Worm (Caenorhabditis elegans) whole organism, L4 larva: Measurements from ENCODE around the gene srw-39.

Experiments
- D1046.2 ChIP-seq: fragments of 200-800 bp; sonication (Bioruptor generic); IDR thresholded peaks from 2 replicates; pipeline ENCODE4 v1.3.6; 2022; ENCODE audit warnings: missing genetic modification characterization, missing compliant biosample characterization
- F10B5.3 ChIP-seq: sonication (generic microtip); optimal IDR thresholded peaks from 2 replicates; lab custom pipeline; 2016; ENCODE audit warnings: mild to moderate bottlenecking, missing genetic modification characterization, missing compliant biosample characterization
- F26F4.8 ChIP-seq: fragments of 200-800 bp; sonication (Bioruptor generic); conservative IDR thresholded peaks from 2 replicates; pipeline ENCODE4 v1.3.6; 2022; ENCODE audit warnings: missing genetic modification characterization, missing compliant biosample characterization
- F44E2.7 ChIP-seq: fragments of 200-800 bp; sonication (Bioruptor generic); IDR thresholded peaks from 2 replicates; pipeline ENCODE4 v2.1.2; 2022; ENCODE audit warnings: missing genetic modification characterization, missing compliant biosample characterization
- F49E8.2 ChIP-seq: sonication (generic microtip); optimal IDR thresholded peaks from 2 replicates; lab custom pipeline; 2016; ENCODE audit warnings: missing compliant biosample characterization, mild to moderate bottlenecking, missing genetic modification characterization, borderline replicate concordance
- Y105C5A.15 ChIP-seq: fragments of 200-800 bp; sonication (Bioruptor generic); IDR thresholded peaks from 2 replicates; pipeline ENCODE4 v1.3.6; 2022; ENCODE audit warnings: missing genetic modification characterization, missing compliant biosample characterization
- Y5F2A.4 ChIP-seq: fragments of 200-800 bp; sonication (Bioruptor generic); optimal IDR thresholded peaks from 2 replicates; lab custom pipeline; 2018; ENCODE audit warnings: mild to moderate bottlenecking, missing genetic modification characterization, missing compliant biosample characterization
- ZK337.2 ChIP-seq: fragments of 200-800 bp; sonication (Bioruptor generic); IDR thresholded peaks from 2 replicates; pipeline ENCODE4 v1.3.6; 2022; ENCODE audit warnings: missing genetic modification reagents, missing genetic modification characterization, missing compliant biosample characterization
- ZK546.5 ChIP-seq, 2 experiments: sonication (generic microtip); optimal IDR thresholded peaks; 2 replicates each; lab custom pipeline; 2017; ENCODE audit warnings: missing biosample characterization in 2 of 2, missing genetic modification characterization in 2 of 2
- aha-1 ChIP-seq: fragments of 150-350 bp; peaks from one replicate; lab custom pipeline; 2014; ENCODE audit warnings: missing biosample characterization, missing genetic modification characterization
- ama-1 ChIP-seq: fragments of 150-350 bp; optimal IDR thresholded peaks from 2 replicates; lab custom pipeline; 2014; ENCODE audit warnings: inconsistent platforms, mixed read lengths
- ceh-28 ChIP-seq: fragments of 150-350 bp; optimal IDR thresholded peaks from 2 replicates; lab custom pipeline; 2014; ENCODE audit warnings: missing biosample characterization, missing genetic modification reagents, missing genetic modification characterization
- ceh-32 ChIP-seq: sonication (generic microtip); optimal IDR thresholded peaks from 2 replicates; lab custom pipeline; 2016; ENCODE audit warnings: mild to moderate bottlenecking, missing genetic modification characterization, missing compliant biosample characterization; ENCODE audit not compliant: poor library complexity
- ces-1 ChIP-seq: fragments of 150-350 bp; sonication (generic microtip); optimal IDR thresholded peaks from 4 replicates; lab custom pipeline; 2014; ENCODE audit warnings: missing biosample characterization, missing genetic modification reagents, missing genetic modification characterization
- cey-2 ChIP-seq: sonication (generic microtip); optimal IDR thresholded peaks from 3 replicates; lab custom pipeline; 2017; ENCODE audit warnings: missing genetic modification characterization, mild to moderate bottlenecking, missing compliant biosample characterization, antibody characterized with exemption, borderline replicate concordance; ENCODE audit not compliant: insufficient read depth
- dpl-1 ChIP-seq: fragments of 150-350 bp; optimal IDR thresholded peaks from 2 replicates; lab custom pipeline; 2014; ENCODE audit warnings: missing biosample characterization, missing genetic modification reagents, missing genetic modification characterization
- dve-1 ChIP-seq: sonication (generic microtip); optimal IDR thresholded peaks from 2 replicates; lab custom pipeline; 2017; ENCODE audit warnings: antibody characterized with exemption, mild to moderate bottlenecking, missing genetic modification characterization, missing compliant biosample characterization; ENCODE audit not compliant: insufficient read depth
- egl-43 ChIP-seq: fragments of 200-800 bp; sonication (Bioruptor generic); IDR thresholded peaks from 2 replicates; pipeline ENCODE4 v1.3.6; 2022; ENCODE audit warnings: missing genetic modification reagents, missing genetic modification characterization, missing compliant biosample characterization
- fkh-10 ChIP-seq: fragments of 150-350 bp; optimal IDR thresholded peaks from 2 replicates; lab custom pipeline; 2014; ENCODE audit warnings: missing biosample characterization, missing genetic modification reagents, missing genetic modification characterization
- fos-1 ChIP-seq: fragments of 150-350 bp; optimal IDR thresholded peaks from 2 replicates; lab custom pipeline; 2014; ENCODE audit warnings: missing biosample characterization, missing genetic modification characterization
- hif-1 ChIP-seq, 2 experiments: sonication (generic microtip); optimal IDR thresholded peaks; 2 replicates each; lab custom pipeline; 2016 to 2017; ENCODE audit warnings: missing compliant biosample characterization in 2 of 2, missing genetic modification characterization in 2 of 2, missing genetic modification reagents in 2 of 2, missing genotype in 2 of 2, mild to moderate bottlenecking in 1 of 2
- hlh-11 ChIP-seq: fragments of 200-800 bp; sonication (Bioruptor generic); optimal IDR thresholded peaks from 2 replicates; lab custom pipeline; 2018; ENCODE audit warnings: mild to moderate bottlenecking, missing genetic modification characterization, missing compliant biosample characterization
- jun-1 ChIP-seq: fragments of 150-350 bp; optimal IDR thresholded peaks from 2 replicates; lab custom pipeline; 2014; ENCODE audit warnings: missing biosample characterization, missing genetic modification reagents, missing genetic modification characterization
- lin-29 ChIP-seq: fragments of 200-800 bp; sonication (Bioruptor generic); IDR thresholded peaks from 2 replicates; pipeline ENCODE4 v1.3.6; 2022; ENCODE audit warnings: missing genetic modification reagents, missing genetic modification characterization, missing compliant biosample characterization
- lin-39 ChIP-seq: fragments of 150-350 bp; optimal IDR thresholded peaks from 2 replicates; lab custom pipeline; 2014; ENCODE audit warnings: missing biosample characterization, missing genetic modification reagents, missing genetic modification characterization
- lir-3 ChIP-seq: sonication (generic microtip); optimal IDR thresholded peaks from 2 replicates; lab custom pipeline; 2016; ENCODE audit warnings: mild to moderate bottlenecking, missing genetic modification characterization, missing compliant biosample characterization
- lsy-2 ChIP-seq, 2 experiments: fragments of 150-350 bp in 1 of 2; sonication (generic microtip) in 1 of 2; optimal IDR thresholded peaks; 2 replicates each; lab custom pipeline; 2014 to 2017; ENCODE audit warnings: missing biosample characterization in 2 of 2, missing genetic modification characterization in 2 of 2
- mdl-1 ChIP-seq, 2 experiments: fragments of 150-350 bp in 1 of 2; sonication (generic microtip) in 1 of 2; optimal IDR thresholded peaks; 2 replicates each; lab custom pipeline; 2014 to 2017; ENCODE audit warnings: missing biosample characterization in 2 of 2, missing genetic modification characterization in 2 of 2
- mep-1 ChIP-seq: fragments of 150-350 bp; sonication (generic microtip); optimal IDR thresholded peaks from 3 replicates; lab custom pipeline; 2014; ENCODE audit warnings: missing biosample characterization, missing genetic modification characterization
- mxl-2 ChIP-seq: fragments of 200-800 bp; sonication (Bioruptor generic); conservative IDR thresholded peaks from 2 replicates; pipeline ENCODE4 v1.3.6; 2022; ENCODE audit warnings: missing genetic modification reagents, missing genetic modification characterization, missing compliant biosample characterization
- nhr-11 ChIP-seq: fragments of 150-350 bp; optimal IDR thresholded peaks from 2 replicates; lab custom pipeline; 2014; ENCODE audit warnings: missing biosample characterization, missing genetic modification characterization
- nhr-28 ChIP-seq: fragments of 150-350 bp; optimal IDR thresholded peaks from 2 replicates; lab custom pipeline; 2014; ENCODE audit warnings: missing biosample characterization, missing genetic modification characterization
- nhr-42 ChIP-seq: fragments of 200-800 bp; sonication (Bioruptor generic); IDR thresholded peaks from 2 replicates; pipeline ENCODE4 v1.3.6; 2022; ENCODE audit warnings: missing genetic modification characterization, missing compliant biosample characterization
- nhr-6 ChIP-seq: fragments of 150-350 bp; optimal IDR thresholded peaks from 2 replicates; lab custom pipeline; 2014; ENCODE audit warnings: missing biosample characterization, missing genetic modification characterization
- set-16 ChIP-seq: fragments of 200-800 bp; sonication (Bioruptor generic); IDR thresholded peaks from 2 replicates; pipeline ENCODE4 v1.3.6; 2022; ENCODE audit warnings: missing genetic modification reagents, missing genetic modification characterization, missing compliant biosample characterization
- tra-1 ChIP-seq: fragments of 200-800 bp; sonication (Bioruptor generic); IDR thresholded peaks from 2 replicates; pipeline ENCODE4 v1.3.6; 2022; ENCODE audit warnings: missing genetic modification reagents, missing genetic modification characterization, missing compliant biosample characterization
- unc-39 ChIP-seq: sonication (generic microtip); optimal IDR thresholded peaks from 2 replicates; lab custom pipeline; 2017; ENCODE audit warnings: missing biosample characterization, missing genetic modification characterization
- vab-7 ChIP-seq: fragments of 200-800 bp; sonication (Bioruptor generic); IDR thresholded peaks from 2 replicates; pipeline ENCODE4 v1.3.6; 2022; ENCODE audit warnings: missing genetic modification reagents, missing genetic modification characterization, missing compliant biosample characterization
- zag-1 ChIP-seq: fragments of 150-350 bp; optimal IDR thresholded peaks from 2 replicates; lab custom pipeline; 2014; ENCODE audit warnings: missing biosample characterization, missing genetic modification characterization
- zfp-3 ChIP-seq: fragments of 200-800 bp; sonication (Bioruptor generic); conservative IDR thresholded peaks from 2 replicates; pipeline ENCODE4 v1.3.6; 2022; ENCODE audit warnings: missing genetic modification reagents, missing genetic modification characterization, missing compliant biosample characterization
- ztf-11 ChIP-seq: fragments of 150-350 bp; optimal IDR thresholded peaks from 2 replicates; lab custom pipeline; 2014; ENCODE audit warnings: missing biosample characterization, missing genetic modification characterization
- ztf-7 ChIP-seq: fragments of 150-350 bp; optimal IDR thresholded peaks from 2 replicates; lab custom pipeline; 2014; ENCODE audit warnings: missing biosample characterization, missing genetic modification characterization

srw-39 gene

DNA sequence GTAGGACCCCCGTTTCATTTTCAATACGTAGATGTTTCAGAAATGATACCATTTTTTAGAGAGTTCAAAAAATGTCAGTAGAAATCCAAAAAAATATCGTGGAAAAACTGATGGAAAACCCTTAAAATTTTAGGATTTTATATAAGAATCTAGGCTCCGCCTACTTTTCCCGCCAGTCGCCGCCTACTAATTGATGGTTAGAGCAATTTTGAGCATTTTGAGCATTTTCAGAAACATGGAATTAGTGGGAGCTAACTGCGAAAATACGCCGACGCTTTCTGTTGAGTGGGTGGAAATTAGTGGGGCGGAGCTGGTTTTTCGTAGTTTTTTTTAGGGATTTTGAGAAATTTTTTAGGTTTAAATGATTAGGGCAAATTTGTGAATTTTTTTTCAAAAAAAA lies 38.7 kb downstream of the srw-39 start, which contains the start of gene ssu-1:
ssu-1 (minus strand) TSS at position 101 of the 400 bp plus-strand sequence.
- TF ChIP-seq mdl-1 (tag; optimal IDR thresholded peaks at IDR 0.05; lab: Kevin White, UChicago) (no peak), F10B5.3 (no peak), ceh-28 (tag; lab: Kevin White, UChicago) (no peak)

ce11 chrV:20127543-20127942 lies 44.3 kb downstream of the srw-39 start:
- TF ChIP-seq F44E2.7 (GFP tag; lab: Robert Waterston, UW) (0 out of 2 replicates have a peak, but pooled peaks have one; percentile 64), egl-43 (GFP tag; lab: Robert Waterston, UW) (0 out of 2 replicates have a peak, but pooled peaks have one; percentile 10), mxl-2 (GFP tag; lab: Robert Waterston, UW) (no peak; the same call in 1 of the 2 replicates), tra-1 (GFP tag; lab: Robert Waterston, UW) (peak; percentile 45; the same call in 1 of the 2 replicates), set-16 (GFP tag; lab: Robert Waterston, UW) (peak; percentile 90), aha-1 (tag; lab: Kevin White, UChicago) (peak; percentile 40), nhr-6 (tag; lab: Kevin White, UChicago) (no peak)

DNA sequence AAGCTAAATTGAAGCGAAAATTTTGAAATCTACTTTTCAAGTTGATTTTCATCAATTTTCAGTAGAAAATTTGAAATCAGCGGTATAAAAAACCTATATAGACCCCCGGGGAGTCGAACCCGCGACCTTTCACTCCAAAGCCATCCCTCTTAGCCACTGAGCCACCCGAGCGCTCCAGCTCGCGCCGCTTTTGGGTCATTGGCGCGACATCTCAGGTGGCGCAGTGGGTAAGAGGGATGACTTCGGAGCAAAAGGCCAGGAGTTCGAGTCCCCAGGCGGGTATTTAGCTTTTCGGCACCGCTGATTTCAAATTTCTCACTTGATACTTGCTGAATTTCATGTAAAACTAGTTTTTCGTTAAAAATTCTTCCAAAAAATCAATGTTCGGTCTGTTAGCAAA lies 45.2 kb downstream of the srw-39 start:
- TF ChIP-seq jun-1 (tag; lab: Kevin White, UChicago): no peak
- no peak for TF ChIP-seq lir-3 (tag; lab: Kevin White, UChicago)
- peak; percentile 87 for TF ChIP-seq set-16 (GFP tag; lab: Robert Waterston, UW)
- 0 out of 2 replicates have a peak, but pooled peaks have one; percentile 54 for TF ChIP-seq egl-43 (GFP tag; lab: Robert Waterston, UW)
- TF ChIP-seq, all 104 proteins: peak for 2

DNA sequence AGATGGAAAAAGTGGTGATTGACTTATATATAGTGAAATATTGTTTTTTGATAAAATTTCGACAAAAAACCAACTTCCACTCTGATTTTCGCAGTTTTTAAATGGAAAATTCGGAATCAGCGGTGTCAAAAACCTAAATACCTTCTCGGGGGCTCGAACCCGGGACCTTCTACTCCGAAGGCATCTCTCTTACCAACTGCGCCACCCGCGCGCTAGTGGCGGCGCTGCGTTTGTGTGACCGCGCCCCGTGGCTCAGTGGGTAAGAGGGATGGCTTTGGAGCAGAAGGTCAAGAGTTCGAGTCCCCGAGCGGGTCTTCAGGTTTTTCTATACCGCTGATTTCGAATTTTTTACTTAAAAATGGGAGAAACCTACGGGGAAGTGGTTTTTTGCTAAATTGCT lies 46.7 kb downstream of the srw-39 start:
- TF ChIP-seq zfp-3 (GFP tag; lab: Robert Waterston, UW) (no peak), mep-1 (no peak), dve-1 (tag; lab: Kevin White, UChicago) (no peak), ztf-7 (tag; lab: Kevin White, UChicago) (no peak), D1046.2 (GFP tag; lab: Robert Waterston, UW) (no peak), lin-39 (tag; lab: Kevin White, UChicago) (no peak), nhr-42 (GFP tag; lab: Robert Waterston, UW) (no peak), zag-1 (tag; lab: Kevin White, UChicago) (no peak), F26F4.8 (no peak), ceh-28 (tag; lab: Kevin White, UChicago) (no peak), hlh-11 (tag; lab: Kevin White, UChicago) (no peak), nhr-28 (tag; lab: Kevin White, UChicago) (no peak), lsy-2 (tag; optimal IDR thresholded peaks at IDR 0.05; lab: Kevin White, UChicago) (no peak), ceh-32 (tag; lab: Kevin White, UChicago) (no peak), Y105C5A.15 (no peak), F44E2.7 (GFP tag; lab: Robert Waterston, UW) (peak; percentile 71; the same call in 1 of the 2 replicates), mxl-2 (GFP tag; lab: Robert Waterston, UW) (no peak), ZK546.5 (tag; optimal IDR thresholded peaks at IDR 0.05; lab: Kevin White, UChicago) (no peak), fos-1 (tag; lab: Kevin White, UChicago) (no peak), ces-1 (no peak), aha-1 (tag; lab: Kevin White, UChicago) (peak; percentile 47), nhr-11 (no peak), nhr-6 (tag; lab: Kevin White, UChicago) (no peak), vab-7 (peak; percentile 28; the same call in 1 of the 2 replicates), set-16 (GFP tag; lab: Robert Waterston, UW) (peak; percentile 83), F49E8.2 (no peak), unc-39 (tag; lab: Kevin White, UChicago) (no peak), ZK337.2 (GFP tag; lab: Robert Waterston, UW) (no peak), Y5F2A.4 (GFP tag; lab: Kevin White, UChicago) (no peak), fkh-10 (GFP tag; lab: Kevin White, UChicago) (no peak), cey-2 (tag; lab: Kevin White, UChicago) (no peak), lin-29 (GFP tag; lab: Robert Waterston, UW) (no peak), ama-1 (lab: Kevin White, UChicago) (no peak), egl-43 (GFP tag; lab: Robert Waterston, UW) (0 out of 2 replicates have a peak, but pooled peaks have one; percentile 40), hif-1 (tag; optimal IDR thresholded peaks at IDR 0.05; lab: Kevin White, UChicago) (no peak), dpl-1 (no peak), ztf-11 (tag; lab: Kevin White, UChicago) (no peak)
- TF ChIP-seq, all 104 proteins: peak for 5
